Fruit fly (Drosophila melanogaster) whole organism, pupa: ENCODE data around the gene GstO3.

Source experiments
- CG10348 ChIP-seq: fragments of 200-800 bp; sonication (Bioruptor generic); IDR thresholded peaks from 2 replicates; pipeline ENCODE4 v1.3.6; 2022; ENCODE audit warnings: missing biosample characterization, missing genetic modification characterization
- CG12605 ChIP-seq: fragments of 200-800 bp; sonication (Bioruptor generic); IDR thresholded peaks from 2 replicates; pipeline ENCODE4 v1.3.6; 2022; ENCODE audit warnings: missing biosample characterization, missing genetic modification characterization
- CG13204 ChIP-seq: fragments of 200-800 bp; sonication (Bioruptor generic); optimal IDR thresholded peaks from 2 replicates; lab custom pipeline; 2018; ENCODE audit warnings: missing biosample characterization, mild to moderate bottlenecking, missing genetic modification characterization, moderate library complexity
- CG14655 ChIP-seq: fragments of 200-800 bp; sonication (Bioruptor generic); optimal IDR thresholded peaks from 3 replicates; lab custom pipeline; 2017; ENCODE audit warnings: mild to moderate bottlenecking, missing biosample characterization, missing genetic modification reagents, missing genetic modification characterization
- CG15710 ChIP-seq: fragments of 200-800 bp; sonication (Bioruptor generic); optimal IDR thresholded peaks from 2 replicates; lab custom pipeline; 2018; ENCODE audit warnings: missing biosample characterization, mild to moderate bottlenecking, missing genetic modification characterization, moderate library complexity
- CG17806 ChIP-seq: fragments of 200-800 bp; sonication (Bioruptor generic); optimal IDR thresholded peaks from 2 replicates; lab custom pipeline; 2018; ENCODE audit warnings: missing biosample characterization, mild to moderate bottlenecking, missing genetic modification characterization, moderate library complexity
- CG32121 ChIP-seq: fragments of 200-800 bp; sonication (Bioruptor generic); IDR thresholded peaks from 2 replicates; pipeline ENCODE4 v1.3.6; 2022; ENCODE audit warnings: missing biosample characterization, missing genetic modification characterization
- CG34367 ChIP-seq: fragments of 200-800 bp; sonication (Bioruptor generic); optimal IDR thresholded peaks from 2 replicates; lab custom pipeline; 2018; ENCODE audit warnings: missing biosample characterization, mild to moderate bottlenecking, missing genetic modification characterization
- CG4496 ChIP-seq: fragments of 200-800 bp; sonication (Bioruptor generic); IDR thresholded peaks from 3 replicates; pipeline ENCODE4 v1.3.6; 2022; ENCODE audit warnings: missing biosample characterization, missing genetic modification characterization
- CG8159 ChIP-seq: fragments of 200-800 bp; sonication (Bioruptor generic); optimal IDR thresholded peaks from 3 replicates; lab custom pipeline; 2018; ENCODE audit warnings: missing biosample characterization, mild to moderate bottlenecking, missing genetic modification characterization, moderate library complexity
- CG8301 ChIP-seq: fragments of 200-800 bp; sonication (Bioruptor generic); optimal IDR thresholded peaks from 2 replicates; lab custom pipeline; 2018; ENCODE audit warnings: missing biosample characterization, mild to moderate bottlenecking, missing genetic modification characterization
- CG9948 ChIP-seq: fragments of 200-800 bp; sonication (Bioruptor generic); optimal IDR thresholded peaks from 2 replicates; lab custom pipeline; 2018; ENCODE audit warnings: missing biosample characterization, mild to moderate bottlenecking, missing genetic modification characterization, moderate library complexity
- D1 ChIP-seq: fragments of 200-800 bp; sonication (Bioruptor generic); optimal IDR thresholded peaks from 2 replicates; lab custom pipeline; 2018; ENCODE audit warnings: missing biosample characterization, mild to moderate bottlenecking, missing genetic modification characterization, moderate library complexity
- EcR ChIP-seq: fragments of 200-800 bp; sonication (Bioruptor generic); optimal IDR thresholded peaks from 3 replicates; lab custom pipeline; 2019; ENCODE audit warnings: missing biosample characterization, missing genetic modification characterization, mild to moderate bottlenecking, moderate library complexity, missing genetic modification reagents
- Ets98B ChIP-seq: fragments of 200-800 bp; sonication (Bioruptor generic); IDR thresholded peaks from 2 replicates; pipeline ENCODE4 v1.3.6; 2022; ENCODE audit warnings: missing biosample characterization, missing genetic modification characterization
- Pif1A ChIP-seq: fragments of 200-800 bp; sonication (Bioruptor generic); optimal IDR thresholded peaks from 3 replicates; lab custom pipeline; 2016; ENCODE audit warnings: missing biosample characterization, missing genetic modification characterization
- Pif1B ChIP-seq: fragments of 200-800 bp; sonication (Bioruptor generic); optimal IDR thresholded peaks from 3 replicates; lab custom pipeline; 2016; ENCODE audit warnings: missing biosample characterization, missing genetic modification characterization
- Snoo ChIP-seq: fragments of 200-800 bp; sonication (Bioruptor generic); optimal IDR thresholded peaks from 3 replicates; lab custom pipeline; 2017; ENCODE audit warnings: missing biosample characterization, mild to moderate bottlenecking, missing genetic modification characterization, inconsistent platforms
- fd96Ca ChIP-seq: fragments of 200-800 bp; sonication (Bioruptor generic); IDR thresholded peaks from 3 replicates; pipeline ENCODE4 v1.3.6; 2022; ENCODE audit warnings: missing biosample characterization, missing genetic modification characterization
- gl ChIP-seq: fragments of 200-800 bp; sonication (Bioruptor generic); optimal IDR thresholded peaks from 2 replicates; lab custom pipeline; 2018; ENCODE audit warnings: missing biosample characterization, mild to moderate bottlenecking, missing genetic modification characterization
- rn ChIP-seq: fragments of 200-800 bp; sonication (Bioruptor generic); IDR thresholded peaks from 2 replicates; pipeline ENCODE4 v1.3.6; 2022; ENCODE audit warnings: missing biosample characterization, missing genetic modification characterization

GstO3 gene

dm6 chr3L:8518516-8519087 lies at the start of gene GstO3:
Gene GstO3 (plus strand): TSS chr3L:8518885.
- TF ChIP-seq Pif1B (GFP tag; lab: Kevin White, UChicago) = peak; percentile 49
- peak; percentile 65 for TF ChIP-seq Ets98B (GFP tag; lab: Robert Waterston, UW)
- TF ChIP-seq CG13204 (GFP tag; lab: Kevin White, UChicago) = no peak
- TF ChIP-seq rn (GFP tag; lab: Robert Waterston, UW) = no peak
- no peak for TF ChIP-seq CG14655 (GFP tag; lab: Kevin White, UChicago)
- peak; percentile 80 for TF ChIP-seq CG12605 (GFP tag; lab: Robert Waterston, UW)
- TF ChIP-seq Pif1A (GFP tag; lab: Kevin White, UChicago) = no peak
- TF ChIP-seq CG17806 (tag; lab: Kevin White, UChicago) = no peak
- TF ChIP-seq CG4496 (GFP tag; lab: Robert Waterston, UW) = no peak
- TF ChIP-seq EcR (GFP tag; lab: Kevin White, UChicago) = no peak
- no peak for TF ChIP-seq fd96Ca (GFP tag; lab: Robert Waterston, UW)
- peak; percentile 34; the same call in 1 of the 2 replicates for TF ChIP-seq CG32121 (GFP tag; lab: Robert Waterston, UW)
- TF ChIP-seq Snoo (tag; lab: Kevin White, UChicago) = peak; percentile 49
- TF ChIP-seq CG34367 (tag; lab: Kevin White, UChicago) = peak; percentile 1
- no peak for TF ChIP-seq CG9948 (tag; lab: Kevin White, UChicago)
- TF ChIP-seq CG8159 (tag; lab: Kevin White, UChicago) = no peak
- TF ChIP-seq gl (tag; lab: Kevin White, UChicago) = peak; percentile 71
- TF ChIP-seq D1 = no peak
- TF ChIP-seq CG15710 (tag; lab: Kevin White, UChicago) = peak; percentile 12
- no peak for TF ChIP-seq CG10348 (GFP tag; lab: Robert Waterston, UW)
- TF ChIP-seq CG8301 (tag; lab: Kevin White, UChicago) = peak; percentile 28

- TF ChIP-seq EcR (GFP tag; lab: Kevin White, UChicago) (no peak), CG10348 (GFP tag; lab: Robert Waterston, UW) (no peak), CG12605 (GFP tag; lab: Robert Waterston, UW) (no peak), fd96Ca (GFP tag; lab: Robert Waterston, UW) (no peak), CG8159 (tag; lab: Kevin White, UChicago) (no peak), D1 (no peak)
Measured at dm6 chr3L:8480944-8481343, 37.7 kb upstream of the GstO3 start.

DNA sequence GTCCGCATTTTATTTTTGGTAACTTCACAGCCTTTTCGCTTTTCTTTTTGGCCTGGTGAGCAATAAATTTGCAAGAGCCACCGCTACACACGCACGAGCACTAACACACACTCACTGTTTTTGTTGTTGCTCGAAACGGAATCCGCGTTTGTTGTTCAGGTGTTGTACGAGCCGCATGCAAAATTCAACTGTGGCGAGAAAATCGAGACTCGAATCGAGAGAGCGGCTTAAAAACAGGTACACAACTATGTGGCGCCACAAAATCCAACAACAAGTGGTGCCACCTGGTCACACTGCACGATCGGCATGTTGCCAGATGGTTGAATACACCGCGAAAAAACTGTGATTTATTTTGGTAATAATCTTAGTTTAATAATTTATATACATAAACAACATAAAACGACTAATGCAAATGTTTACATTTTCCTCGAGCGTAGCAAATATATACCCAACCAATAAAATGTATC lies 11.7 kb upstream of the GstO3 start, which contains the start of gene CG43163:
CG43163 (minus strand) TSS at position 172 of the 467 bp plus-strand sequence.
- TF ChIP-seq fd96Ca (GFP tag; lab: Robert Waterston, UW) (peak; percentile 48; the same call in 2 of the 3 replicates), Pif1B (GFP tag; lab: Kevin White, UChicago) (peak; percentile 68), Snoo (tag; lab: Kevin White, UChicago) (peak; percentile 56), EcR (GFP tag; lab: Kevin White, UChicago) (peak; percentile 40), Ets98B (GFP tag; lab: Robert Waterston, UW) (peak; percentile 81), D1 (no peak), CG17806 (tag; lab: Kevin White, UChicago) (peak; percentile 69), CG9948 (tag; lab: Kevin White, UChicago) (peak; percentile 53), Pif1A (GFP tag; lab: Kevin White, UChicago) (no peak), CG10348 (GFP tag; lab: Robert Waterston, UW) (no peak), CG34367 (tag; lab: Kevin White, UChicago) (peak; percentile 63), gl (tag; lab: Kevin White, UChicago) (no peak), CG8301 (tag; lab: Kevin White, UChicago) (peak; percentile 68), CG12605 (GFP tag; lab: Robert Waterston, UW) (peak; percentile 65; the same call in 1 of the 2 replicates), CG8159 (tag; lab: Kevin White, UChicago) (peak; percentile 64), rn (GFP tag; lab: Robert Waterston, UW) (no peak), CG13204 (GFP tag; lab: Kevin White, UChicago) (no peak), CG4496 (GFP tag; lab: Robert Waterston, UW) (peak; percentile 86), CG14655 (GFP tag; lab: Kevin White, UChicago) (no peak), CG32121 (GFP tag; lab: Robert Waterston, UW) (peak; percentile 75), CG15710 (tag; lab: Kevin White, UChicago) (peak; percentile 60)

DNA sequence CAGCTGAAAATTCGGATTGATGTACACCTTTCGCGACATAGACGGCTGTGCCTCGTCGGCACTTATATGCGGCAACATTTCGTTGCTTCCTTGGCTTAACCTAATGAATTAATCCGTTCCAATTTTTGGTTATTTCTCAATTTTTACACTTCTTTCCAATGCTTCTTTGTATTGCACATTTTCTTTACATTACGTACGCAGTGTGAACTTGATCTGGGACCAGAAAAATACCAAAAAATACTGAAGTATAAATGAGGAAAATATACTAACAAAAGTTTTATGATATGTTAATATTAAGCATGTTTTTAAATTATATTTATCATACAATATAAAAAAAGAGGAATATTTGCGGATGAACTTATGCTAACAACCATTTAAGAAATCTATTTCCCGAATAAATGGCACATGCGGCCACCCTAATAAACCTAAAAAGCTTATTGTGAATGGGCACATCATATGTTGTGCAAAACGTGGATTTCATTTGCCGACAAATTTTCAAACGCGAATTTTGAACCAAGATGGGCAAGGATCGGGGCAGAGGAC lies 9.0 kb upstream of the GstO3 start, which contains the start of the genes ZC3H3 and Pus7:
ZC3H3 (minus strand) TSS at position 197 of the 543 bp plus-strand sequence.
Pus7 (plus strand) TSS at position 437 of the 543 bp plus-strand sequence.
- TF ChIP-seq CG17806 (tag; lab: Kevin White, UChicago) (peak; percentile 7), CG8159 (tag; lab: Kevin White, UChicago) (peak; percentile 55), Snoo (tag; lab: Kevin White, UChicago) (no peak), gl (tag; lab: Kevin White, UChicago) (no peak), CG8301 (tag; lab: Kevin White, UChicago) (no peak)
- TF ChIP-seq, all 21 proteins: peak for 2

DNA sequence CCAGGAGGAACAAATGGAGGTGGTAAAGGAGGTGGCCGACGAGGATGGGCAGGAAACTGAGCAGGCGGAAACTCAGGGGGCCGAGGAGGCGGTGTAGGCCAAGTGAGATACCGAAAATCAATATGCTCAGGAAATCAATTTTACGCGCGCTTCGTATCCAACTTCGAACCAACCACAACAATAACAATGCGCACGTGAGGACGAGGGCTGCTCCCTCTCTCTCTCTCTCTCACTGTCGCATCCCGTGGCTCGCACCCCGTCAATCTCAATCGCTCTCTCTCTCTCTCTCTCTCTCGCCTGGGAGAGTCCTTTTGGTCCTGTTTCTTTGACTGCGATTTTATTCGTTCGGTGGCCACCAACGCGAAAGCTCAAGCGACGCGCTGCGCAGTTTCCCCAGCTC lies 6.3 kb upstream of the GstO3 start, which contains the start of gene CG6765:
CG6765 (plus strand) TSS at position 340 of the 400 bp plus-strand sequence.
- no peak for TF ChIP-seq gl (tag; lab: Kevin White, UChicago)
- no peak for TF ChIP-seq rn (GFP tag; lab: Robert Waterston, UW)
- TF ChIP-seq CG8301 (tag; lab: Kevin White, UChicago) = no peak
- TF ChIP-seq CG8159 (tag; lab: Kevin White, UChicago) = no peak
- no peak for TF ChIP-seq D1
